Fruit fly (Drosophila melanogaster): ENCODE data around the gene CG33783.
A peak's percentile ranks its signal among the peaks of the same experiment; 100 is the strongest.

Gene CG33783

dm6 chr3R:10100498-10101196 lies 34.1 kb downstream of the CG33783 start (continued):
- TF ChIP-seq bowl (GFP tag; IDR thresholded peaks at IDR 0.05) (0 out of 2 replicates have a peak, but pooled peaks have one; percentile 58), pzg (GFP tag; optimal IDR thresholded peaks at IDR 0.05) (peak; percentile 42), vfl (GFP tag; optimal IDR thresholded peaks at IDR 0.05) (no peak), CG4820 (GFP tag; optimal IDR thresholded peaks at IDR 0.05) (peak; percentile 8), dpn (GFP tag; optimal IDR thresholded peaks at IDR 0.05) (peak in 1 of 2 experiments; percentile 44), seq (GFP tag; IDR thresholded peaks at IDR 0.05) (0 out of 2 replicates have a peak, but pooled peaks have one; percentile 19), CG13775 (GFP tag; optimal IDR thresholded peaks at IDR 0.05) (peak; percentile 16), CG1603 (tag; optimal IDR thresholded peaks at IDR 0.05) (peak; percentile 45), E2f1 (GFP tag; IDR thresholded peaks at IDR 0.05) (0 out of 2 replicates have a peak, but pooled peaks have one; percentile 28), Sox102F (GFP tag; optimal IDR thresholded peaks at IDR 0.05) (peak; percentile 31), CG32532 (GFP tag; IDR thresholded peaks at IDR 0.05) (peak; percentile 88), CG6272 (GFP tag; IDR thresholded peaks at IDR 0.05) (0 out of 2 replicates have a peak, but pooled peaks have one; percentile 18), bbx (GFP tag; IDR thresholded peaks at IDR 0.05; ENCODE audit: partially characterized antibody) (peak; percentile 35; the same call in 1 of the 2 replicates), onecut (GFP tag; IDR thresholded peaks at IDR 0.05) (peak; percentile 32; the same call in 1 of the 2 replicates), E2f2 (GFP tag; IDR thresholded peaks at IDR 0.05) (peak; percentile 27; the same call in 1 of the 2 replicates), B-H2 (GFP tag; optimal IDR thresholded peaks at IDR 0.05) (peak; percentile 81), CG11247 (GFP tag; IDR thresholded peaks at IDR 0.05) (peak; percentile 64), Aef1 (GFP tag; IDR thresholded peaks at IDR 0.05) (0 out of 3 replicates have a peak, but pooled peaks have one; percentile 35), CG2120 (GFP tag; optimal IDR thresholded peaks at IDR 0.05) (peak; percentile 10), Fer1 (GFP tag; optimal IDR thresholded peaks at IDR 0.05) (peak; percentile 65), Bteb2 (GFP tag; optimal IDR thresholded peaks at IDR 0.05) (no peak), lmd (GFP tag; IDR thresholded peaks at IDR 0.05) (peak; percentile 33; the same call in 1 of the 2 replicates), CG5245 (GFP tag; optimal IDR thresholded peaks at IDR 0.05) (peak; percentile 5), CG15073 (GFP tag; optimal IDR thresholded peaks at IDR 0.05) (no peak), CG7556 (GFP tag; optimal IDR thresholded peaks at IDR 0.05) (no peak), gem (tag; optimal IDR thresholded peaks at IDR 0.05) (peak; percentile 35), CG17802 (tag; optimal IDR thresholded peaks at IDR 0.05) (no peak), CG2129 (GFP tag; IDR thresholded peaks at IDR 0.05; ENCODE audit: partially characterized antibody) (no peak), eve (GFP tag; optimal IDR thresholded peaks at IDR 0.05) (no peak), CG4730 (GFP tag; IDR thresholded peaks at IDR 0.05) (0 out of 2 replicates have a peak, but pooled peaks have one; percentile 18), HmgZ (tag; optimal IDR thresholded peaks at IDR 0.05) (peak; percentile 74), ind (GFP tag; optimal IDR thresholded peaks at IDR 0.05) (peak; percentile 50), CG10543 (GFP tag; optimal IDR thresholded peaks at IDR 0.05) (peak; percentile 6), rib (GFP tag; IDR thresholded peaks at IDR 0.05) (no peak), nerfin-2 (GFP tag; IDR thresholded peaks at IDR 0.05; ENCODE audit: partially characterized antibody) (peak; percentile 29; the same call in 1 of the 2 replicates), CG12299 (tag; optimal IDR thresholded peaks at IDR 0.05) (no peak), esg (GFP tag; conservative IDR thresholded peaks at IDR 0.05) (no peak), CG2712 (tag; optimal IDR thresholded peaks at IDR 0.05) (peak; percentile 6), sim (GFP tag; IDR thresholded peaks at IDR 0.05) (no peak), Lhr (GFP tag; optimal IDR thresholded peaks at IDR 0.05) (peak; percentile 63), btn (GFP tag; optimal IDR thresholded peaks at IDR 0.05) (peak; percentile 1), ase (GFP tag; IDR thresholded peaks at IDR 0.05) (peak; percentile 45; the same call in 1 of the 3 replicates), CG2199 (GFP tag; IDR thresholded peaks at IDR 0.05) (peak; percentile 90; the same call in 2 of the 3 replicates), CG15514 (GFP tag; optimal IDR thresholded peaks at IDR 0.05) (peak; percentile 57), NC2β (GFP tag; optimal IDR thresholded peaks at IDR 0.05) (peak; percentile 34), CG10565 (GFP tag; optimal IDR thresholded peaks at IDR 0.05) (no peak), ERR (GFP tag; optimal IDR thresholded peaks at IDR 0.05) (peak; percentile 62), CTCF (GFP tag; optimal IDR thresholded peaks at IDR 0.05) (peak; percentile 99), CG12942 (GFP tag; optimal IDR thresholded peaks at IDR 0.05) (peak; percentile 9), so (GFP tag; IDR thresholded peaks at IDR 0.05) (no peak)
